Fruit fly (Drosophila melanogaster) whole organism, adult: ENCODE results near the gene sna.

ENCODE experiments used
- CG11617 ChIP-seq: fragments of 200-800 bp; sonication (Bioruptor generic); optimal IDR thresholded peaks from 2 replicates; lab custom pipeline; 2017; ENCODE audit warnings: mild to moderate bottlenecking, missing biosample characterization, missing genetic modification reagents, missing genetic modification characterization
- CG12768 ChIP-seq: fragments of 200-800 bp; sonication (Bioruptor generic); optimal IDR thresholded peaks from 2 replicates; lab custom pipeline; 2017; ENCODE audit warnings: missing biosample characterization, missing genetic modification characterization, mild to moderate bottlenecking, moderate library complexity, missing genetic modification reagents
- CG14711 ChIP-seq: fragments of 200-800 bp; sonication (Bioruptor generic); optimal IDR thresholded peaks from 2 replicates; lab custom pipeline; 2018; ENCODE audit warnings: missing biosample characterization, mild to moderate bottlenecking, missing genetic modification characterization, moderate library complexity
- CG1620 ChIP-seq: fragments of 200-800 bp; sonication (Bioruptor generic); optimal IDR thresholded peaks from 2 replicates; lab custom pipeline; 2016; ENCODE audit warnings: missing biosample characterization, missing genetic modification characterization
- CG33017 ChIP-seq: fragments of 200-800 bp; sonication (Bioruptor generic); optimal IDR thresholded peaks from 2 replicates; lab custom pipeline; 2018; ENCODE audit warnings: missing biosample characterization, mild to moderate bottlenecking, missing genetic modification characterization, moderate library complexity
- CG5204 ChIP-seq: fragments of 200-800 bp; sonication (Bioruptor generic); optimal IDR thresholded peaks from 2 replicates; lab custom pipeline; 2016; ENCODE audit warnings: missing biosample characterization, missing genetic modification characterization
- CG7045 ChIP-seq: fragments of 200-800 bp; sonication (Bioruptor generic); optimal IDR thresholded peaks from 2 replicates; lab custom pipeline; 2017; ENCODE audit warnings: missing biosample characterization, mild to moderate bottlenecking, missing genetic modification characterization
- CG7101 ChIP-seq: fragments of 200-800 bp; sonication (Bioruptor generic); optimal IDR thresholded peaks from 2 replicates; lab custom pipeline; 2018; ENCODE audit warnings: missing biosample characterization, mild to moderate bottlenecking, missing genetic modification characterization, moderate library complexity
- Clk ChIP-seq: fragments of 200-800 bp; sonication (Bioruptor generic); optimal IDR thresholded peaks from 2 replicates; lab custom pipeline; 2017; ENCODE audit warnings: missing biosample characterization, missing genetic modification characterization
- Crg-1 ChIP-seq: fragments of 200-800 bp; sonication (Bioruptor generic); optimal IDR thresholded peaks from 2 replicates; lab custom pipeline; 2016; ENCODE audit warnings: missing biosample characterization, missing genetic modification characterization
- Hr96 ChIP-seq: fragments of 200-800 bp; sonication (Bioruptor generic); optimal IDR thresholded peaks from 2 replicates; lab custom pipeline; 2016; ENCODE audit warnings: missing biosample characterization, missing genetic modification characterization
- Mnt ChIP-seq: fragments of 200-800 bp; sonication (Bioruptor generic); optimal IDR thresholded peaks from 2 replicates; lab custom pipeline; 2016; ENCODE audit warnings: missing biosample characterization, mild to moderate bottlenecking, missing genetic modification characterization
- bab1 ChIP-seq: fragments of 200-800 bp; sonication (Bioruptor generic); optimal IDR thresholded peaks from 3 replicates; lab custom pipeline; 2019; ENCODE audit warnings: missing biosample characterization, mild to moderate bottlenecking, missing genetic modification characterization, moderate library complexity
- cic ChIP-seq: fragments of 200-800 bp; sonication (Bioruptor generic); optimal IDR thresholded peaks from 2 replicates; lab custom pipeline; 2017; ENCODE audit warnings: missing biosample characterization, mild to moderate bottlenecking, missing genetic modification characterization, moderate library complexity
- cnc ChIP-seq, 2 experiments: fragments of >200 bp; optimal IDR thresholded peaks; 2 replicates each; lab custom pipeline; 2017
- kay ChIP-seq: fragments of 200-800 bp; sonication (Bioruptor generic); peaks from one replicate; lab custom pipeline; 2016; ENCODE audit warnings: missing biosample characterization, missing genetic modification characterization, borderline replicate concordance
- ovo ChIP-seq: fragments of 200-800 bp; sonication (Bioruptor generic); optimal IDR thresholded peaks from 2 replicates; lab custom pipeline; 2016; ENCODE audit warnings: missing biosample characterization, missing genetic modification characterization
- pad ChIP-seq: fragments of 200-800 bp; sonication (Bioruptor generic); optimal IDR thresholded peaks from 3 replicates; lab custom pipeline; 2017; ENCODE audit warnings: missing biosample characterization, missing genetic modification characterization, mild to moderate bottlenecking, moderate library complexity, missing genetic modification reagents
- tj ChIP-seq: fragments of 200-800 bp; sonication (Bioruptor generic); optimal IDR thresholded peaks from 3 replicates; lab custom pipeline; 2017; ENCODE audit warnings: missing biosample characterization, mild to moderate bottlenecking, missing genetic modification characterization, moderate library complexity
- toe ChIP-seq: fragments of 200-800 bp; sonication (Bioruptor generic); optimal IDR thresholded peaks from 2 replicates; lab custom pipeline; 2016; ENCODE audit warnings: missing biosample characterization, missing genetic modification characterization

Gene sna

DNA sequence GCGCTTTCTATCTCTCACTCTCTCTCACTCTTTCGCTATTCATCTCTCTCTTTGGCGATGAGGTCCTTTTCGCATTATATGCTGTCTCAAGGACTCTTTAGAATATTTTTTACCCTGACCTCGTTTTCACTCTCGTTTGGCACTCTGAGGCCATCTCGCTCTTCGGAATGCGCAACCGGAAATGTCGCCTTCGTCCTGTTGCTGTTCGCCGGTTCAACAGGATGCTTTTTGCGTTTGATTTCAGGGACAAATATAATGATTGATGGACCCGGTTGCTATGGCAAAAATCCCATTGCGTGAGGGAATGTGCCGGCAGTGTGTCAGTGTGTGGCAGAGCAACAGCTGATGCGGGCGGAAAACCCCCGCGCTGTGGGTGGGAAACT lies 14.1 kb upstream of the sna start:
- TF ChIP-seq ovo: no peak
- no peak for TF ChIP-seq kay (GFP tag; lab: Kevin White, UChicago)
- TF ChIP-seq toe (GFP tag; lab: Kevin White, UChicago): no peak
- no peak for TF ChIP-seq cic (GFP tag; lab: Kevin White, UChicago)
- TF ChIP-seq Clk: no peak
- no peak for TF ChIP-seq CG12768 (GFP tag; lab: Kevin White, UChicago)
- no peak for TF ChIP-seq CG11617
- no peak for TF ChIP-seq CG5204 (GFP tag; lab: Kevin White, UChicago)
- TF ChIP-seq Crg-1 (GFP tag; lab: Kevin White, UChicago): no peak
- no peak for TF ChIP-seq CG1620 (GFP tag; lab: Kevin White, UChicago)
- TF ChIP-seq CG33017 (tag; lab: Kevin White, UChicago): no peak
- no peak for TF ChIP-seq CG7045 (GFP tag; lab: Kevin White, UChicago)
- TF ChIP-seq CG14711: no peak
- no peak for TF ChIP-seq Hr96 (GFP tag; lab: Kevin White, UChicago)
- no peak for TF ChIP-seq bab1

DNA sequence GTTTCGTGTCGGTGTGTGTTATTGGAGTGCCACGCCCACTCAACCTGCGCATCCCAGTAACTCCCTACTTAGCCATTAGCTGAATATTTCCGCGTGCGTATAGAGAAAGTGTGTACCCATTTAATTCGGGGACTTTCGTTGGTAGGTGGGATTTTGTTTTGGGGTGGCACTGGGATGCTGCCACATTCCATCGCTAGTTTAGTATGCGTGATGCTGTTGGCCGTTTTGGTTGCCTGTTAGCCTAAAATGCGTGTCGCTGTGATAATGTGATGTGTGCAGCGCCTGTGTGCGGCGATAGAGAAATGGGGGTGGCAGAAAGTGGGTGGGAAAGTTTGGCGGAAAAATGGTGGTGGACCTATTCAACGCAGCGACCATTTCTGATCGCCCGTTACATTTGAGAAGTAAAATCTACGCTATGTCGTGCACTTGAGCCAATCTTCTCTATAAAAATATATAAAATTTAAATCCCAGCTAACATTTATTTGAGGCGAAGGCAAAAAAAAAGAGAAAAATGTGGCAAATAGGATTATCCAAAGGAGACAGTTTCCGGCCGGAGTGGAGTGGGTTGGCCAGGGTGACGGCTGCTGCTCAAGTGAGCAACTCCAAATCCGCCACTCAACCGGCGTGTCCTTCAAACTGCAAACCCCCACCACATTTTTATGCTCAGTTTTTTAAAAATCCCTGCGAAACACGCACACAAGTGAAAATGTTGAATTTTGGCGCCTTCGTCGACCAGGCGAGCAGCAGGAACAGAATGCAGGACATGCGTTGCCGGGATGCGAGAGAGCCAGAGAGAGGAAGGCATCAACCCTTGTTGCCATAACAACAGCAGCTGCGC lies 13.5 kb upstream of the sna start:
- TF ChIP-seq Hr96 (GFP tag; lab: Kevin White, UChicago): no peak
- no peak for TF ChIP-seq pad (GFP tag; lab: Kevin White, UChicago)
- TF ChIP-seq Crg-1 (GFP tag; lab: Kevin White, UChicago): no peak
- no peak for TF ChIP-seq CG7101 (tag; lab: Kevin White, UChicago)
- no peak for TF ChIP-seq Mnt (GFP tag; lab: Kevin White, UChicago)
- TF ChIP-seq toe (GFP tag; lab: Kevin White, UChicago): no peak
- no peak for TF ChIP-seq cnc (optimal IDR thresholded peaks at IDR 0.05; lab: Kevin White, UChicago)
- no peak for TF ChIP-seq CG33017 (tag; lab: Kevin White, UChicago)
- no peak for TF ChIP-seq ovo
- TF ChIP-seq CG7045 (GFP tag; lab: Kevin White, UChicago): no peak
- no peak for TF ChIP-seq bab1
- TF ChIP-seq cic (GFP tag; lab: Kevin White, UChicago): no peak
- no peak for TF ChIP-seq CG11617
- no peak for TF ChIP-seq CG5204 (GFP tag; lab: Kevin White, UChicago)
- no peak for TF ChIP-seq tj
- no peak for TF ChIP-seq CG14711

DNA sequence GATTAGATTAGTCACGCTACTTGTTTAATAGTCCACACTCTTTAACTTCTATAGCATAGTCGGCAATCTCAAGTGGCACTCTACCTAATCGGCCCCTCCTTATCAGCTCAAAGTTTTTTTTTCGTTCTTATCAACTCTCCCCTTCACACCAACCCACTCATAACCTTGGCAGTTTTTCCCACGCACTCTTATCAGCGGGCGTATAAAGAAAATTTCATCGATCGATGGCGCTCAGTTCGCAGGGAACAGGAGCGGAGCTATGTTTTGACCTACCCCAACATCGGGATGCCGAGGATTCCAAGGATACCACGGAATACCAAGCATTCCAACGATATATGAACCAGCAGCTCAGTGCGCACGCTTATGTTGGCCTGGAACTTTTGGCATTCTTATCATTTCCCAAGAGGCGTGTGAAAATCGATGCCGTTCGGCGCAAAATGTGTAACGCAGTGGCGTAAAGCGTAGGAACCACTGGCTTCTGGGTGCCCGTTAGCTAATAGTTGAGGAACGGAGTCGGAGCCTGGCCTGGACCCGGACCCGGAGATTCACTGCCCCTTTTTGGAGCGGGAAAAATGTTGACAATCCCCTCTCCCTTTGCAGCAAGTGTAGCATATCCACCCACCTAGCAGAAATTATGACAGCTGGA lies 12.3 kb upstream of the sna start:
- TF ChIP-seq CG7045 (GFP tag; lab: Kevin White, UChicago) (no peak), ovo (no peak), CG5204 (GFP tag; lab: Kevin White, UChicago) (no peak), CG14711 (no peak), Clk (no peak), toe (GFP tag; lab: Kevin White, UChicago) (no peak), CG11617 (no peak)

DNA sequence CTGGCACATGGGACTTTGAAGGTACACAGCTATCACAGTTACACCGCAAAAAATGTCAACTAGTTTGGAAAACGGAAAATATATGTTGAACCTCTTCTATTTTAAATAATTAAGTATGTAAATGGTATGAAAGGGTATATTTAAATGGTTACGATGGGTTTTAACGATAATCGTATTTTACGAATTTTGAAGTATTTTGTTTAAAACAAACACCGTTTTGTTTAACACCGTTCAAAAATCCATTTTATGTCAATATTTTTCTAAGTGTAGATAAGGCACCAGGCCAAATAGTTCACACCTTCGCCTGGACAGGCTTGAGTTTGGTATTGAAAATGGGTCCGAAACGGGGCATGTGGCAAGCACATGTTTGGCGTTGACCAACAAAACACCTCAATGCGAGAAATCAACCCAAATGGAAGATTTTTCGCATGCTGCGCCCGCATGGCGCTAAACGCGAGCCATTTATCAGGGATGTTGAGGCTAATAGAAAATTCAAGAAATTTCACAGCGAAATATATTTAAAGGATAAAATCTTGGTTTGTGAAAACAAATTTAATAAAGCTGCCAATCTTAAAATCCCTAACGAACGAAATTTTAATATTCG lies 8.6 kb upstream of the sna start:
- TF ChIP-seq CG12768 (GFP tag; lab: Kevin White, UChicago) (no peak), CG33017 (tag; lab: Kevin White, UChicago) (no peak), tj (no peak), CG1620 (GFP tag; lab: Kevin White, UChicago) (no peak), Hr96 (GFP tag; lab: Kevin White, UChicago) (no peak), ovo (no peak), cnc (optimal IDR thresholded peaks at IDR 0.05; lab: Kevin White, UChicago) (no peak), kay (GFP tag; lab: Kevin White, UChicago) (no peak), pad (GFP tag; lab: Kevin White, UChicago) (no peak), Clk (no peak), Mnt (GFP tag; lab: Kevin White, UChicago) (no peak), CG7101 (tag; lab: Kevin White, UChicago) (no peak), toe (GFP tag; lab: Kevin White, UChicago) (no peak), bab1 (no peak), CG11617 (no peak), cic (GFP tag; lab: Kevin White, UChicago) (no peak), CG7045 (GFP tag; lab: Kevin White, UChicago) (no peak), CG14711 (no peak), Crg-1 (GFP tag; lab: Kevin White, UChicago) (no peak), CG5204 (GFP tag; lab: Kevin White, UChicago) (no peak)

DNA sequence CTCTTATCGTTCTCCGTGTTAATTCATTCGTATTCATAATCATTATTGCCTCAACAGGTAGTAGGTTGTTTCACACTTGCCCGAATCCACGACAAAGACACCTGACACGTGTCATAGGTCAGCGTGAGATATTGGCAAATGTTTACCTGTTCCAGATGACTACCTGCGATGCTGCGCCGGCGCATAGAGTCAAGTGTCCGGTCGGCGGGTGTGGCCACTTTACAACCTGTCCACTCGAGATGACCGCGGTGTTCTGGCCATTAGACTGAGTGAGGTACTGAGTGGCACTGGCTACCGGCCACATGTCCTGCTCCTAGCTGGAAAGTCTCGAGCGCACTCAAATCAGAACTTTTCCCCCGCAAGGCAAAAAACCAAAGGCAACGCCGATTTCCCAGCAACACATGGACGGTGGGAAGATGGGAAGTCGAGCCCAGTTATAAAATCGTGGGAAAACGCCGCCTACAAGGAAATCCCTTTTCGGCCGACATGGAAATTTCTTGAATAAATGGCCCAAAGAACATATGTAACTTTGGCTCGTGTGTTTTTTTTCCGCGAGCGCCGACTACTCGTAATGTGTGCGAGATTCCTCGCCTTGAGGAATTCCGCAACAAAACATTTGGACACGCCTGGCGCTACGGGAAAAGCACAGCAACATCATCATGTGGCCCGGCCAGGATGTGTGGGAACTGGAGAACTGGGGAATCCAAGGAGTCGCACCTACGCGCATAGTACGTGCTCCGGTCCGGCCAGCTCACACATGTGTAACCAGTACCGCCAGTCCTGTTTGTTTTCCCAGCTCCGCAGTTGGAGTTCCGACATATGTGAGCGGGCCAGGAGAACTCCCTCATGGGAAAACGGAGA lies 7.8 kb upstream of the sna start:
- no peak for TF ChIP-seq CG12768 (GFP tag; lab: Kevin White, UChicago)
